Worm (Caenorhabditis elegans) whole organism, L2 larva: ENCODE results near the gene F56C9.6.
A peak's percentile ranks its signal among the peaks of the same experiment; 100 is the strongest.

Experiments used
- C34F6.9 ChIP-seq: fragments of 150-350 bp; optimal IDR thresholded peaks from 2 replicates; lab custom pipeline; 2014; ENCODE audit warnings: missing biosample characterization, missing genetic modification characterization
- F13H6.1 ChIP-seq: sonication (generic microtip); optimal IDR thresholded peaks from 2 replicates; lab custom pipeline; 2016; ENCODE audit warnings: missing genetic modification characterization, missing compliant biosample characterization
- Y55F3AM.14 ChIP-seq: fragments of 200-800 bp; sonication (Bioruptor generic); optimal IDR thresholded peaks from 2 replicates; lab custom pipeline; 2018; ENCODE audit warnings: mild to moderate bottlenecking, missing genetic modification characterization, missing compliant biosample characterization
- ZK546.5 ChIP-seq: sonication (generic microtip); optimal IDR thresholded peaks from 2 replicates; lab custom pipeline; 2017; ENCODE audit warnings: missing biosample characterization, missing genetic modification characterization
- aly-2 ChIP-seq: fragments of 150-350 bp; optimal IDR thresholded peaks from 2 replicates; lab custom pipeline; 2014; ENCODE audit warnings: missing biosample characterization, missing genetic modification characterization
- ceh-16 ChIP-seq: fragments of 150-350 bp; optimal IDR thresholded peaks from 2 replicates; lab custom pipeline; 2014; ENCODE audit warnings: missing biosample characterization, missing genetic modification characterization
- ceh-82 ChIP-seq: fragments of 150-350 bp; optimal IDR thresholded peaks from 2 replicates; lab custom pipeline; 2014; ENCODE audit warnings: missing biosample characterization, missing genetic modification characterization
- crh-2 ChIP-seq: sonication (generic microtip); optimal IDR thresholded peaks from 2 replicates; lab custom pipeline; 2017; ENCODE audit warnings: missing biosample characterization, missing genetic modification characterization
- dmd-4 ChIP-seq: sonication (generic microtip); optimal IDR thresholded peaks from 2 replicates; lab custom pipeline; 2017; ENCODE audit warnings: missing biosample characterization, missing genetic modification characterization
- egl-27 ChIP-seq: sonication (generic microtip); optimal IDR thresholded peaks from 3 replicates; lab custom pipeline; 2017; ENCODE audit warnings: missing biosample characterization, missing genetic modification reagents, missing genetic modification characterization
- elt-1 ChIP-seq: fragments of 150-350 bp; optimal IDR thresholded peaks from 2 replicates; lab custom pipeline; 2014; ENCODE audit warnings: missing biosample characterization, missing genetic modification characterization
- elt-3 ChIP-seq: sonication (generic microtip); optimal IDR thresholded peaks from 2 replicates; lab custom pipeline; 2017; ENCODE audit warnings: missing biosample characterization, missing genetic modification characterization
- fos-1 ChIP-seq: fragments of 150-350 bp; optimal IDR thresholded peaks from 2 replicates; lab custom pipeline; 2014; ENCODE audit warnings: missing biosample characterization, missing genetic modification characterization
- gmeb-1 ChIP-seq: fragments of 150-350 bp; optimal IDR thresholded peaks from 2 replicates; lab custom pipeline; 2014; ENCODE audit warnings: missing biosample characterization, missing genetic modification characterization
- lin-11 ChIP-seq: fragments of 150-350 bp; sonication (generic microtip); optimal IDR thresholded peaks from 2 replicates; lab custom pipeline; 2014; ENCODE audit warnings: missing biosample characterization, missing genetic modification characterization, inconsistent platforms, mixed read lengths
- lin-13 ChIP-seq: fragments of 150-350 bp; optimal IDR thresholded peaks from 2 replicates; lab custom pipeline; 2014; ENCODE audit warnings: missing biosample characterization, missing genetic modification reagents, missing genetic modification characterization
- lin-39 ChIP-seq: fragments of 150-350 bp; optimal IDR thresholded peaks from 2 replicates; lab custom pipeline; 2014; ENCODE audit warnings: missing biosample characterization, missing genetic modification reagents, missing genetic modification characterization
- lsy-2 ChIP-seq, 2 experiments: fragments of 150-350 bp in 1 of 2; sonication (generic microtip) in 1 of 2; optimal IDR thresholded peaks; 2 replicates each; lab custom pipeline; 2014 to 2017; ENCODE audit warnings: missing biosample characterization in 2 of 2, missing genetic modification characterization in 2 of 2
- mab-5 ChIP-seq: fragments of 150-350 bp; optimal IDR thresholded peaks from 2 replicates; lab custom pipeline; 2014; ENCODE audit warnings: missing biosample characterization, missing genetic modification characterization
- mdl-1 ChIP-seq, 2 experiments: fragments of 150-350 bp in 1 of 2; sonication (generic microtip) in 1 of 2; optimal IDR thresholded peaks; 2 replicates each; lab custom pipeline; 2017; ENCODE audit warnings: missing biosample characterization in 2 of 2, missing genetic modification characterization in 2 of 2
- nhr-11 ChIP-seq: fragments of 150-350 bp; optimal IDR thresholded peaks from 2 replicates; lab custom pipeline; 2014; ENCODE audit warnings: missing biosample characterization, missing genetic modification characterization
- nhr-12 ChIP-seq: fragments of 150-350 bp; optimal IDR thresholded peaks from 2 replicates; lab custom pipeline; 2014; ENCODE audit warnings: missing biosample characterization, missing genetic modification characterization
- nhr-129 ChIP-seq: fragments of 150-350 bp; optimal IDR thresholded peaks from 2 replicates; lab custom pipeline; 2014; ENCODE audit warnings: missing biosample characterization, missing genetic modification characterization
- nhr-21 ChIP-seq: fragments of 150-350 bp; optimal IDR thresholded peaks from 2 replicates; lab custom pipeline; 2014; ENCODE audit warnings: missing biosample characterization, missing genetic modification characterization
- nhr-23 ChIP-seq: fragments of 150-350 bp; optimal IDR thresholded peaks from 2 replicates; lab custom pipeline; 2014; ENCODE audit warnings: missing biosample characterization, missing genetic modification reagents, missing genetic modification characterization
- nhr-237 ChIP-seq: fragments of 150-350 bp; optimal IDR thresholded peaks from 2 replicates; lab custom pipeline; 2014; ENCODE audit warnings: missing biosample characterization, missing genetic modification characterization
- nhr-25 ChIP-seq: fragments of 150-350 bp; sonication (generic microtip); optimal IDR thresholded peaks from 3 replicates; lab custom pipeline; 2014; ENCODE audit warnings: missing biosample characterization, missing genetic modification characterization
- nhr-6 ChIP-seq: fragments of 150-350 bp; optimal IDR thresholded peaks from 2 replicates; lab custom pipeline; 2014; ENCODE audit warnings: missing biosample characterization, missing genetic modification characterization
- nhr-77 ChIP-seq: fragments of 150-350 bp; optimal IDR thresholded peaks from 2 replicates; lab custom pipeline; 2014; ENCODE audit warnings: missing biosample characterization, missing genetic modification characterization
- peb-1 ChIP-seq: fragments of 150-350 bp; optimal IDR thresholded peaks from 2 replicates; lab custom pipeline; 2014; ENCODE audit warnings: missing biosample characterization, missing genetic modification characterization
- sem-4 ChIP-seq: fragments of 150-350 bp; optimal IDR thresholded peaks from 2 replicates; lab custom pipeline; 2014; ENCODE audit warnings: missing biosample characterization, missing genetic modification reagents, missing genetic modification characterization
- skn-1 ChIP-seq: sonication (generic microtip); optimal IDR thresholded peaks from 2 replicates; lab custom pipeline; 2017; ENCODE audit warnings: missing biosample characterization, missing genetic modification characterization
- sma-3 ChIP-seq: sonication (generic microtip); optimal IDR thresholded peaks from 2 replicates; lab custom pipeline; 2016; ENCODE audit warnings: missing genetic modification reagents, missing genetic modification characterization, missing compliant biosample characterization
- sma-9 ChIP-seq, 2 experiments: fragments of 150-350 bp in 1 of 2; sonication (generic microtip) in 1 of 2; optimal IDR thresholded peaks; 2 replicates each; lab custom pipeline; 2014 to 2016; ENCODE audit warnings: missing genetic modification characterization in 2 of 2, mild to moderate bottlenecking in 1 of 2, missing biosample characterization in 1 of 2, missing compliant biosample characterization in 1 of 2, missing genetic modification reagents in 1 of 2, moderate library complexity in 1 of 2
- snpc-4 ChIP-seq: fragments of 150-350 bp; optimal IDR thresholded peaks from 2 replicates; lab custom pipeline; 2014; ENCODE audit warnings: missing biosample characterization, missing genetic modification characterization
- unc-39 ChIP-seq: fragments of 150-350 bp; optimal IDR thresholded peaks from 2 replicates; lab custom pipeline; 2014; ENCODE audit warnings: missing biosample characterization, missing genetic modification characterization
- unc-55 ChIP-seq: fragments of 150-350 bp; sonication (generic microtip); optimal IDR thresholded peaks from 3 replicates; lab custom pipeline; 2014; ENCODE audit warnings: missing biosample characterization, missing genetic modification reagents, missing genetic modification characterization
- unc-62 ChIP-seq: fragments of 150-350 bp; optimal IDR thresholded peaks from 2 replicates; lab custom pipeline; 2014; ENCODE audit warnings: missing biosample characterization, missing genetic modification reagents, missing genetic modification characterization
- zag-1 ChIP-seq: fragments of 150-350 bp; optimal IDR thresholded peaks from 2 replicates; lab custom pipeline; 2014; ENCODE audit warnings: missing biosample characterization, missing genetic modification characterization
- ztf-11 ChIP-seq: sonication (generic microtip); optimal IDR thresholded peaks from 2 replicates; lab custom pipeline; 2017; ENCODE audit warnings: missing biosample characterization, missing genetic modification characterization
- ztf-4 ChIP-seq: fragments of 150-350 bp; optimal IDR thresholded peaks from 2 replicates; lab custom pipeline; 2014; ENCODE audit warnings: missing biosample characterization, missing genetic modification characterization

The F56C9.6 gene

DNA sequence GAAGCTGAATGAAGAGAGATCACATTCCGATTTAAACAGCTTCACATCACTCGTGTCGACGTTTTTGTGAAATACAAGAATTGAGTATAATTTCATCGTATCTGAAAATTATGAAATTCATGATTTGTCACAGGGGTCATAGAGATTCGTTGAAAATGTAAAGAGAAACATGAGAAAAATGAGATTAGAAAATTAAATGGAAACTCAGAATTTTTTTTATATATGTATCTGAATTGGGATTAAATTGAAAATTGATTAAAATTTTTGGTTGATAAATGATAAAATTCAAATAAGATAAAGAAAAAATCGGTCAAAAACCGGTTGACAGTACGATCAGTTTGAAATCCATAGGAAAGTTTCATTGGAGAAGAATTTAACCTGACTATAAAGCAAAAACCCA lies 23.1 kb downstream of the F56C9.6 start, which contains the start of gene ykt-6:
Gene ykt-6 (minus strand): TSS at position 101 of the 400 bp plus-strand sequence.
- TF ChIP-seq aly-2 (tag; lab: Kevin White, UChicago) (no peak), lin-13 (GFP tag; lab: Kevin White, UChicago) (no peak), ztf-4 (tag; lab: Kevin White, UChicago) (no peak), unc-62 (no peak), unc-39 (no peak), lin-39 (no peak), sma-3 (no peak), nhr-11 (tag; lab: Kevin White, UChicago) (no peak), egl-27 (tag; lab: Kevin White, UChicago) (no peak), ZK546.5 (tag; lab: Kevin White, UChicago) (no peak), ceh-82 (no peak), nhr-25 (tag; lab: Kevin White, UChicago) (no peak), Y55F3AM.14 (GFP tag; lab: Kevin White, UChicago) (no peak), nhr-23 (no peak), elt-1 (tag; lab: Kevin White, UChicago) (no peak), nhr-237 (tag; lab: Kevin White, UChicago) (no peak)

DNA sequence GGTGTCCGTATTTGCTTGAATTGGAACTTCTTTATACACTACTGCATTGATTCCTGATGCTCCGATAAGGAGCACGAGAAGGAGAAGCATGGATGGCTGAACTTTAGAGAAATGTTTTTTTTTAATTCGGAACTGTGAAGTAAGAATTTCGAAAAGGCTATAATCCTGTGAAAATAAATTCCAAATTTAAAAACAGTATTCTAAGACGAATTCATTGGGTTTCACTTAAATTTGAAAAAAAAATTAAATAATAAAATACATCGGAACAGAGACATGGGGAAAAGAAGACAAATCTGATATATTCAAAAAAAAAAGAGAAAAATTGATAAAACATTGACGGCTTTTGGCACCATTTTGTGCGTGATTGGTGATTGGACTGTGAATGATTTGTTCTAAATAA lies 24.8 kb downstream of the F56C9.6 start, which contains the start of gene pho-5:
Gene pho-5 (minus strand): TSS at position 101 of the 400 bp plus-strand sequence.
- no peak for TF ChIP-seq sma-9 (GFP tag; optimal IDR thresholded peaks at IDR 0.05; lab: Kevin White, UChicago)
- TF ChIP-seq sma-9 (tag; optimal IDR thresholded peaks at IDR 0.05; lab: Kevin White, UChicago), result no peak
- TF ChIP-seq nhr-11 (tag; lab: Kevin White, UChicago), result no peak

DNA sequence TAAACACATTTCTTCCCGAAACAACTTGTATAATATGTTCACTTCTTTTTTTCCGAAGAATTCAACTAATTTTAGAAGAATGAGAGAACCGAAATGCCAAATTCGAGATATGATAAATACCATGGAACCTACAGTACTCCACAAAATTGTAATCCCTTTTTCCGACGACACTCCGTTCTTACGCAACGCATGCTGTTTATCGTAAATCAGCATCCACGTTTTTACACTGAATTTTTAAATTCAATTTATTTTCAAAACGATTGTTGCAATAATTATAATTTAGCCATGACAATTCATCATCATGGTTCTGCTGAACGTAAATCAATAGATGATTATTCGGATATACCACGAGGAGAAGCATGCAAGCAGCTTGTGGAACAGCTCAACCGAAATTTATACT lies 29.4 kb downstream of the F56C9.6 start, which contains the start of gene B0361.3:
Gene B0361.3 (plus strand): TSS at position 284 of the 400 bp plus-strand sequence.
- peak in 1 of 2 experiments; percentile 68 for TF ChIP-seq lsy-2 (tag; optimal IDR thresholded peaks at IDR 0.05; lab: Kevin White, UChicago)
- no peak for TF ChIP-seq egl-27 (tag; lab: Kevin White, UChicago)
- no peak for TF ChIP-seq F13H6.1 (tag; lab: Kevin White, UChicago)
- TF ChIP-seq nhr-12 (tag; lab: Kevin White, UChicago), result no peak
- TF ChIP-seq unc-55, result peak; percentile 4
- no peak for TF ChIP-seq nhr-21 (tag; lab: Kevin White, UChicago)
- peak; percentile 51 for TF ChIP-seq crh-2 (tag; lab: Kevin White, UChicago)
- no peak for TF ChIP-seq sma-9 (GFP tag; optimal IDR thresholded peaks at IDR 0.05; lab: Kevin White, UChicago)
- no peak for TF ChIP-seq sma-9 (tag; optimal IDR thresholded peaks at IDR 0.05; lab: Kevin White, UChicago)
- no peak for TF ChIP-seq ztf-4 (tag; lab: Kevin White, UChicago)
- TF ChIP-seq, all 48 proteins: peak for 3

DNA sequence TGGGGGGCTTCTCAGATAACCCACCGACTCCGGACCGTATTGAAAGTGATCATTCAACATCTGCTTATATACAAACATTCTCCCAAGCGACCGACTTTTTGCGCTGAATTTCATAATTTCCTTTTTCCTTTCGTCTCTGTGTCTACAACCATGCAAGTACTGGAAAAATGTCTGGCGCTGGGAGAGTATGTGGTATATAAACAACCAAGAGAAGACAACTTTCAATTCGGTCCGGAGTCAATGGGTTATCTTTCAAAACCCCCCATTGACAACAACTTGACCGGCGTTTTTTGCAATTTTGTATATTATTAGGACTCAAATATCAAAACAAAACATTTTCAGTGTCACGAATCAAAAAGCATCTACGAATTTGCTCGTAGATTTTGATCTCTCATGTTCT lies 32.1 kb downstream of the F56C9.6 start:
- peak; percentile 16 for TF ChIP-seq nhr-6 (tag; lab: Kevin White, UChicago)
- TF ChIP-seq ZK546.5 (tag; lab: Kevin White, UChicago), result no peak
- TF ChIP-seq lin-39, result no peak
- peak; percentile 39 for TF ChIP-seq unc-55
- peak; percentile 76 for TF ChIP-seq crh-2 (tag; lab: Kevin White, UChicago)
- TF ChIP-seq nhr-11 (tag; lab: Kevin White, UChicago), result no peak
- TF ChIP-seq egl-27 (tag; lab: Kevin White, UChicago), result no peak
- TF ChIP-seq F13H6.1 (tag; lab: Kevin White, UChicago), result no peak
- TF ChIP-seq unc-39, result no peak
- no peak for TF ChIP-seq nhr-23
- TF ChIP-seq nhr-25 (tag; lab: Kevin White, UChicago), result no peak
- TF ChIP-seq mdl-1 (tag; optimal IDR thresholded peaks at IDR 0.05; lab: Kevin White, UChicago), result no peak
- TF ChIP-seq sem-4, result no peak
- peak; percentile 67 to 69 for TF ChIP-seq lsy-2 (tag; optimal IDR thresholded peaks at IDR 0.05; lab: Kevin White, UChicago)
- no peak for TF ChIP-seq ztf-4 (tag; lab: Kevin White, UChicago)
- TF ChIP-seq elt-3, result no peak
- peak; percentile 39 for TF ChIP-seq C34F6.9
- peak; percentile 35 for TF ChIP-seq nhr-21 (tag; lab: Kevin White, UChicago)
- TF ChIP-seq ztf-11 (tag; lab: Kevin White, UChicago), result no peak
- no peak for TF ChIP-seq ceh-16
- TF ChIP-seq aly-2 (tag; lab: Kevin White, UChicago), result no peak
- peak; percentile 83 for TF ChIP-seq nhr-129
- peak; percentile 75 for TF ChIP-seq sma-9 (GFP tag; optimal IDR thresholded peaks at IDR 0.05; lab: Kevin White, UChicago)
- no peak for TF ChIP-seq sma-9 (tag; optimal IDR thresholded peaks at IDR 0.05; lab: Kevin White, UChicago)
- TF ChIP-seq lin-11, result peak; percentile 43
- TF ChIP-seq fos-1 (tag; lab: Kevin White, UChicago), result peak; percentile 43
- TF ChIP-seq sma-3, result peak; percentile 34
- no peak for TF ChIP-seq lin-13 (GFP tag; lab: Kevin White, UChicago)
- peak; percentile 88 for TF ChIP-seq gmeb-1 (tag; lab: Kevin White, UChicago)
- TF ChIP-seq mab-5 (tag; lab: Kevin White, UChicago), result no peak
- no peak for TF ChIP-seq peb-1 (tag; lab: Kevin White, UChicago)
- no peak for TF ChIP-seq unc-62
- no peak for TF ChIP-seq nhr-12 (tag; lab: Kevin White, UChicago)
- no peak for TF ChIP-seq zag-1 (tag; lab: Kevin White, UChicago)
- TF ChIP-seq nhr-77 (tag; lab: Kevin White, UChicago), result peak; percentile 35
- TF ChIP-seq snpc-4, result peak; percentile 99
- TF ChIP-seq dmd-4 (tag; lab: Kevin White, UChicago), result peak; percentile 44
- no peak for TF ChIP-seq skn-1 (tag; lab: Kevin White, UChicago)
- no peak for TF ChIP-seq Y55F3AM.14 (GFP tag; lab: Kevin White, UChicago)
